Fruit fly (Drosophila melanogaster): Measurements from ENCODE around the gene IleRS.

The IleRS gene

dm6 chr3L:22266535-22266934 lies 21.9 kb upstream of the IleRS start, which contains the start of gene CG11523 (continued):
- TF ChIP-seq slp2 (GFP tag; optimal IDR thresholded peaks at IDR 0.05) (no peak), fd96Cb (tag; optimal IDR thresholded peaks at IDR 0.05) (no peak), NK7.1 (GFP tag; optimal IDR thresholded peaks at IDR 0.05) (no peak), onecut (GFP tag; IDR thresholded peaks at IDR 0.05) (no peak; the same call in 1 of the 2 replicates), aop (GFP tag; IDR thresholded peaks at IDR 0.05) (no peak), CG9817 (tag; optimal IDR thresholded peaks at IDR 0.05) (no peak), CG12104 (GFP tag; optimal IDR thresholded peaks at IDR 0.05) (no peak), fru (optimal IDR thresholded peaks at IDR 0.05) (no peak), Tbp (GFP tag; optimal IDR thresholded peaks at IDR 0.05) (no peak), kni (GFP tag; optimal IDR thresholded peaks at IDR 0.05) (peak; percentile 71), disco-r (GFP tag; optimal IDR thresholded peaks at IDR 0.05) (no peak), CoRest (tag; optimal IDR thresholded peaks at IDR 0.05) (peak; percentile 34), CG6854 (GFP tag; optimal IDR thresholded peaks at IDR 0.05) (no peak), Bgb (GFP tag; IDR thresholded peaks at IDR 0.05; ENCODE audit: partially characterized antibody) (peak; percentile 42), Poxn (GFP tag; IDR thresholded peaks at IDR 0.05) (no peak), Hr51 (GFP tag; optimal IDR thresholded peaks at IDR 0.05) (no peak), CG10147 (GFP tag; optimal IDR thresholded peaks at IDR 0.05) (peak; percentile 3), CG13287 (GFP tag; IDR thresholded peaks at IDR 0.05; ENCODE audit: partially characterized antibody) (peak; percentile 38; the same call in 1 of the 2 replicates), ara (GFP tag; IDR thresholded peaks at IDR 0.05) (no peak), CG12391 (tag; optimal IDR thresholded peaks at IDR 0.05) (peak; percentile 16), scrt (GFP tag; optimal IDR thresholded peaks at IDR 0.05) (peak; percentile 86), nerfin-2 (GFP tag; IDR thresholded peaks at IDR 0.05; ENCODE audit: partially characterized antibody) (no peak), NFAT (GFP tag; IDR thresholded peaks at IDR 0.05) (peak; percentile 26; the same call in 1 of the 2 replicates), p53 (GFP tag; optimal IDR thresholded peaks at IDR 0.05) (no peak), dan (GFP tag; IDR thresholded peaks at IDR 0.05) (no peak), Pdp1 (GFP tag; optimal IDR thresholded peaks at IDR 0.05) (peak in 1 of 2 experiments; percentile 12), CG6254 (GFP tag; optimal IDR thresholded peaks at IDR 0.05) (no peak), Atf3 (GFP tag; optimal IDR thresholded peaks at IDR 0.05) (no peak), stwl (tag; optimal IDR thresholded peaks at IDR 0.05) (peak; percentile 5), CG13894 (tag; optimal IDR thresholded peaks at IDR 0.05) (peak; percentile 13), CG8281 (tag; optimal IDR thresholded peaks at IDR 0.05) (no peak), CG8924 (tag; optimal IDR thresholded peaks at IDR 0.05) (no peak), CG6813 (GFP tag; optimal IDR thresholded peaks at IDR 0.05) (no peak), CG34376 (GFP tag; optimal IDR thresholded peaks at IDR 0.05) (no peak), btn (GFP tag; optimal IDR thresholded peaks at IDR 0.05) (no peak), dm (GFP tag; optimal IDR thresholded peaks at IDR 0.05) (peak; percentile 57), CG4617 (GFP tag; optimal IDR thresholded peaks at IDR 0.05; ENCODE audit: borderline replicate concordance) (peak; percentile 33), CG2129 (GFP tag; IDR thresholded peaks at IDR 0.05; ENCODE audit: partially characterized antibody) (no peak), zen (tag; optimal IDR thresholded peaks at IDR 0.05) (peak; percentile 27), kah (GFP tag; optimal IDR thresholded peaks at IDR 0.05) (no peak), ash1 (GFP tag; optimal IDR thresholded peaks at IDR 0.05) (no peak), CG17802 (tag; optimal IDR thresholded peaks at IDR 0.05) (no peak), lab (GFP tag; optimal IDR thresholded peaks at IDR 0.05) (no peak), CG18262 (tag; optimal IDR thresholded peaks at IDR 0.05) (no peak), sens (GFP tag) (peak; percentile 77), Abd-B (GFP tag; optimal IDR thresholded peaks at IDR 0.05) (no peak), CG4404 (GFP tag; IDR thresholded peaks at IDR 0.05) (no peak), CG2678 (tag; optimal IDR thresholded peaks at IDR 0.05) (peak; percentile 19), jigr1 (GFP tag; IDR thresholded peaks at IDR 0.05) (no peak; the same call in 2 of the 3 replicates), CG4730 (GFP tag; IDR thresholded peaks at IDR 0.05) (no peak)

Measured in whole organism, embryonic.